Fruit fly (Drosophila melanogaster): Measurements from ENCODE around the gene CG11600.

CG11600 gene

DNA sequence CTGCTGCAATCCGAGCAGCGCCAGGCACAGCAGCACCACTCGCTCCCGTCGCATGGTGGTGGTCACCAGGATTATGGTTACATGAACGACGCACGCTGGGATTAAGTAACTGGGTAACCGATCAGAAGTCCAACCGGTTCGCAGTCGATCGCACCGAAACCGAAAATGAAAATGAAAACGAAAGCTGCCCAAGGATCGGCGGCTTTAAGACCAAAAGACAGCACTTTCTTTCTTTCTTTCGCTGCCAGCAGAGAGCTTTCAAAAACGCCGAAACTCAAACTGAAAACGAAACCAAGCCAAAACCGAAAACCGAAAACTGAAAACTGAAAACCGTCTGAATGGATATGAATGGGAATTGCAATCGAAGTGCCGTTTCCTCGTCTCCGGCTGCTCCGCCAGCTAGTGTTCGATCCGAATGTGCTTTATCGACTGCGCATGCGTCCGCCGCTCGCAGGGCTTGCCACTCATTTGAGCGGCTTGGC lies 5.8 kb downstream of the CG11600 start, which contains the start of gene CG6753:
CG6753 (minus strand) TSS at position 432 of the 482 bp plus-strand sequence.
- TF ChIP-seq noc (tag; optimal IDR thresholded peaks at IDR 0.05), result no peak

DNA sequence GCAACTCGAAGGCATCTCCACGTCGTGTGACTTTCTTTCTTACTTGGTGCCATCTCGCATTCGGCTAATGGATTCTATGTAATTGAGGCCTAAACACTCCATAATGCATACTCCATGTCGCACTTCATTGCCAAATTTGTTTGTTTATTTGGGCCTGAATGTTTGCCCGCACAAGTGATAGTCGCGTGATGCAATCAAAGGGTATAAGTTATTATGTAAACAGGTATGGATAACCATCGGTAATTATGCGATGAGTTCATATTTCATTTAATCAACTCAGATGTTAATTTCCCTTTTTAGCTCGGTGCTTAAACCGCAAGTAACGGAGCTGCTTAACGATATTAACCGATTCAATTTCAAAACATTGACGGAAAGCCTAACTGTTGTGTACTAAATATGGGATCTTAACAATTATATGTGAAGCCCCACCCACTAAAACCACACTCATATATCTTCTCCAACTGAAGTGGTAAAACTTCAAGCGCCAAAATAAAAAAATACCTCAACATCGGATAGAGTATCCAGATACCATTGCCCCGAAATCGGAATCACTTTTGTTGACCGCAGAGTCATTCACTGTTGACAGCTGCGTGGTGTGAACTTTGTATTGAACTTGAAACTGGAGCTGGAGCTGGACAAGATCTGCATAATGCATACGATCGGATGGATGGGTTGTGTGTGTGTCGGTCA lies 8.4 kb downstream of the CG11600 start:
- no peak for TF ChIP-seq noc (tag; optimal IDR thresholded peaks at IDR 0.05)

DNA sequence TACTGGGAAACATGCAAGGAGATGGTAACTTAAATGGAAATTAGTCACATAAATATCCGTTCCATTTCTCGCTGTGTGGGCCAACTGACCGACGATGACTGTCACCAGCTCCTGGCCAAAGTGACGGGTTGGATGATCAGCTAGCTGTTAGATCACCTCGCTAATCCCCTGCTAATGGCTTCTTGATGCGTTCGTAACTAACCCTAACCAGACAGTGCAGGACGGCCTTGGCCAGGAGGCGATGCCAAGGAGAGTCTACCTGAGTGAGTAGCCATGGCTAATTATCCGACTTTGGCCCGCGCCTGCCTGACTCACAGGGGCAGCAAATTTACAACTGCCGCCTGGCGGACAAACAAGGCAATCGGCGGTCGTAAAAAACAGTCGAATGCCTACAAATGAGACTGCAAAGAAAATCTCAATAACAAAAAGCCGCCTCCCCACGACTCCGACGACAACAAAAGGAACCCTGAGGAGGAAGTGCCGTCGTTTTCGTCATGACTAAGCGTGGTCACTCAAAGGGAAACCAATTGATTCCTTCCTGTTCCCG lies 9.5 kb downstream of the CG11600 start:
- no peak for TF ChIP-seq noc (tag; optimal IDR thresholded peaks at IDR 0.05)

DNA sequence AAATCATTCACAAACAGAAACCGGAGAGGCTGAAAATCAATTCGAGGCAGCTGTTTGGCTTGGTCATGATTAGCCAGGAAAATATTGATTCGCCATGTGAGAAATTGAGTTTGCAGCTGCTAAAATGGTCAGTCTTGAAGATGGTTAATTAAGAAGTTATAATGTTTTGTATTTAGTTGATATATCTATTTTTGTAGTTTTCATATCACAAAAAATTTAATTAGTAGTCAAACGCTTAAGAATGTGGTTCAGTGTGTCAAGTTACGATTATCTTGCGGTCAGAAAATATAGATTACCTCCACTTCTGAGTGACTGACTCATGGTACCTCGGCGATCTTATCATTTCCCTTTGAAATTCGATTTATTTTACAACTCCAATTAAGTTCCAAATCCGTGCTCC lies 10.6 kb downstream of the CG11600 start:
- no peak for TF ChIP-seq noc (tag; optimal IDR thresholded peaks at IDR 0.05)

DNA sequence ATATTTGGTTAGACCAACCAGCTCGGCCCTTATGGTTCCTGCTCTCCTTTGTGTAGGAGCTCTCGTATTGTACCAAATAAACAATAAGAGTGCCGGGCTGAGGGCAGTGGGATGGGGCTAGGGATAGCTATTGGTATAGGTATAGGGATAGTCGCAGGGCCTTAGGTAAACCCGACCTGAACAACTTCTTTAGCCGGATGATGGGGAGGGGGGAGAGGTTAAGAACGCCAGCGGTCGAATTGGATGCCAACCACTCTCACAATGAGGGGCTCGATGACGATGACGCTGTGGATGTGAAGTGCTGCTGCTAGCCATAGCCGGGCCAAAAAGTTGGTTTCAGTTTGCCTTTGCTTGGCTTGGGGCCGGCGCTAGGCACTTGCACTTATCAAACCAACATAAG lies 11.0 kb downstream of the CG11600 start:
- no peak for TF ChIP-seq noc (tag; optimal IDR thresholded peaks at IDR 0.05)

DNA sequence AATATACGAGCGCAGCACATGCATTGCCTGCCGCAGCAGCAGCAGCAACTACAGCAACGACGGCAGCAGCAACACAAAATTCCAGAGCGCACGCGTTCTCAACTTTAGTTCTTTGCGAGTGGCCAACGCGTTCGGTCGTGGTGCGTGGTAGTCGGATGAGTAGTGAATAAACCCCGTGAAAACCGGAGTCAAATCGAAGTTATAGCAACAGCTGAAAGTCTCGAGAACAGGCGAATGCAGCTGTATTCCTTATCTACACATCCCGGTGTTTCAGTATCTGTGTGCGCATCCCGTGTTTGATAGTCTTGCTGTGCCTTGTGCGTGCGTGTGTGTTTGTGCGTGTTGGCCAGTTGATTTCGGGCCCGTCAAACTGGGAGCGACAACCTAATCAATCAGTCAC lies 11.6 kb downstream of the CG11600 start, which contains the start of gene Dtg:
Dtg (plus strand) TSS at position 105 of the 400 bp plus-strand sequence.
- no peak for TF ChIP-seq noc (tag; optimal IDR thresholded peaks at IDR 0.05)

DNA sequence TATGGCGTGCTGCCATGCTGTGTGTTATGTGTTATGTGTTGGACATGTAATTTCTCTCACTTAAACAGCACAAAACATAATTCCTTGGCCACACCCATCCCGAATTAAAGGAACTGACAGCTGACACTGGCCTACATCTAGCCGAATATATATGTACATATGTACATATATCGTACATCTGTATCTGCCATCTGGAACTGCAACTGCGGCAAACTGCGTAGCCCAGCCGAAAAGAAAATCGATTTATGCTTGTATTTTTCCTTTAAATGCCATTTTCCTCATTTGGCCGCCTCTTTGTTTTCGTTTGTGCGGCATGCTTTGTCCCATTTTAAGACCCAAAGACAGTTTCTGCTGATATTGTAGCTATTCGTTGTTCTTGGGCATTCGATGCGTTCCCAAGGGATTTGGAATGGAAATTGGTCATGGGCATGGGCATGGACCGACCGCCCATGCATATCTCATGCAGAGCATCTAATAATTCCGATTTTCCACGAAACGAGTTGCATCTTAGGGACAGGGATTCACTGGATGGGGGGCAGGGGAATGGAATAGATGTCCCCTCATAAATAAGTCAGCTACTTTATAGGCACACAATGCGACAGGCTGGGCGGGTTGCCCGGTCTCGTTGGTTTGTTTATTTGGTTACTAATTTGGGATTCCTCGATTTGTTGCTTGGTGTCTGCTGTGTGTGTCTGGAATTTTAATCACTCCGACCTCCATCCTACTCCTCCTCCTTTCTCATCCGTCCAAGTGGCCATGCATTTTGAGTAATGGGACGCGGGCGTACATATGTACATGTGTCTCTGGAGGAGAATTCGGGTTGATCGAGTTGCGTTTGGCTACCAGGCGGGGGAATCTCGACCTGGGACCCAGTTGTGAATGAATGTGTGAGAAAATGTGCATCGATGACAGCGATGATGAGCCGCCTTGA lies 13.0 kb downstream of the CG11600 start:
- TF ChIP-seq noc (tag; optimal IDR thresholded peaks at IDR 0.05), result no peak

DNA sequence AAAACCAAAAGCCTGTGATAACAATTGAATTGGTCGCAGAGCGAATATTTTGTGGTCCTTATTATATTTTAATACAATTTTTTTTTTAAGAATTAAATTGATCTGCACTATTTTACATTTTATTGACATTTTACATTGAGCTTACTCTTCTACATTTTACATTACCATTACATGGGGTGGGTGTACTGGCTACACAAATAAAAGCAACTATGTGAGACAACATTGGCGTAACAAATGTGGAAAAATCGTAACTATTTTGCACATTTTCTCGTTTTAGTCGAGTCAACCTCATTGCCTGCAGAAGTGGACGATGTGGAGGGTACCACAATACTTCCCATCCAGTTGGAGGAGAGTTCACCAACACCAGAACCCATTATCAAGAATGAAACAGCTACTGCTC lies 14.2 kb downstream of the CG11600 start:
- no peak for TF ChIP-seq noc (tag; optimal IDR thresholded peaks at IDR 0.05)

DNA sequence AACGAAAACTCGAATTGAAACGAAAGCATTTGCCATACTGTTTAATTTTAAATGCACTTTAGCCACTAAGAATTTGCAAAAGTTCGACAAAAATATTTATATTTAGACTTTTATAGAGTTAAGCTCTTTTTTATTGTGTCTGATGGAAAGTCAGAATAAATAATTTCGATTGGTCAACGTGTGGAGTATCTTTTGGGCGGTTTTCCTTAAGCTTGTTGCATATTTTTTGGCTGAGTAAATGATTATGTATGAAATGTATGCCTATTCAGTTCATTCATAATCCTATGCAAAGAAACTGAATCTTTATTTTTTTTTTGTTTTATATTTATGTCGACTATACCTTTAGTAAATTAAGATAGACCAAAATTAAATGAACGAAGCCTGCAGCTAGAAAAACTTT lies 16.4 kb downstream of the CG11600 start:
- TF ChIP-seq noc (tag; optimal IDR thresholded peaks at IDR 0.05), result no peak

DNA sequence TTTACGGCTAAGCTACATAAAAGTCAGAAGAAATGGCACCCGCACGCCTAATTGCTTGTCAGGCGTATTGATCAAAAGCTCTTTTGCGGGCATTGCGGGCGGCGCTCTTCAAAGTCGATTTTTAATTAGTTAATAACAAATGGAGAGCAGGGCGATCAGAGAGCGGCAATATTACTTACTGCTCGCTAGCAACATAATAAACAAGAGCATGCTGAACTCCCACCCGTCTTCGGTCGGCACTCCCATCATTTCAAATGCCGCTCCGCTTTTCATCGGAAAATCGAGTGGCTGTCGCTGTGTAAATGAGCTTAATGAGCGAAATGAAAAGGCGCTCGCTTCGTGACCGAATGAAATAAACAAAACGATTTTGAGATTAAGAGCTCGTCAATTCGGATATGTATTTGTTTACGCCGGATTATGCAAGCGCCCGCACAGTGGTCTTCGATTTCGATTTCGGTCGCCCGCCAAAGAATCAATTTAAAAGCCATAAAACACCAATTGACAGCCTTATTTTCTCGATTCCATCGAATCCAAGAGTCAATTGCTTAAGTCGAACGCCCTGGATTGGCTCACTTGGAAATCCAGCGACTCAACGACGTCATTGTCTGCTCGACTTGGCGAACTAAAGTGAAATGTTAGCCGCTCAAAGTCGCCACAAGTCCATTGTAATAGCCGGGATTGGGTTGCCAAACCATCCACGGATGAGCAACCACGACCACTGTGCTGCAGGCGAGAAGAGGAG lies 17.3 kb downstream of the CG11600 start:
- TF ChIP-seq noc (tag; optimal IDR thresholded peaks at IDR 0.05), result peak; percentile 67

DNA sequence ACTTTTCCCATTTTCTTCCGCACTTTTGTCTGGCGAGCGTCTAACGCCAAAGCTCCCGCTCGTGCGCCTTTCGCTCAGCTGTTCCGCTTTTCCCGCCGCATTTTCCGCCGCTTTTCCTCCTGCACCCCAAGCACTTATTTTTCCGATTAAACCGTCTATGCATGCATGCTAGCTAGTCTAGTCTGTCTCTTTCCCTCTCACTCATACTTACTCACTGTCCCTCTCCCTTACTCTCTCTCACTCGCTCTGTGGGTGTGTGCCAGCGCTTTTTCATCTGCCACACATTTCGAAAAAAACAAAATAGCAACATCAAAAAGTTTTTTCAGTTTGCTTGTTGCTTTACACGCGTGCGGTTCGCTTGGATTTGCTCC lies 17.9 kb downstream of the CG11600 start, which contains the start of gene CG6225:
CG6225 (plus strand) TSS at position 325 of the 371 bp plus-strand sequence.
- TF ChIP-seq noc (tag; optimal IDR thresholded peaks at IDR 0.05), result no peak

DNA sequence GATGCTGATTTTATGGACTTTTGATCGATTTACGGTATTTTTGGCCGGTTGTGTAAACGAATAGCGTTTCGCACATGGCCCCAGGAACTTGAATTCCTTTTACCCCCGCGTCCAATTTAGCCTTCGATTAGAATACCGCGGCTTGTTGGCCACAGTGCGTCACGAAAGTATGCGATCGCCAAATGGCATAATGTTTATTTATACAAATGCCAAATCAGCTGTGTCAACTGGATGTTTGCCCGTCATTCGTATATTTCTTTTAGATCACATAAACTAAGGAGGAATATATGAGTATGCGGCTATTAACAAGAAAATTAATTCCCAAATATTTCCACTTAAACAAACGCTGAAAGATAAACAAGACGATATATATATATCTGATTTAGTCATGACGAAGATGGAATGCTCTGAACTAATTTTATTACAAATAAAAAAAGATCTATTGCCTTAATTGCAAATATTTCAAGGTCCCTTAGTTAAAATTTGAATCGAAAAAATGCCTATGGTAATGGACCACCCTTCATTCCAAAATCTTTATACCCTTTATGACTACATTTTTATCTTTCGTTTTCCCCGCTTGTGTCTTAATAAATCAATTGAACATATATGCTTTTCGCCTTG lies 20.7 kb downstream of the CG11600 start:
- TF ChIP-seq noc (tag; optimal IDR thresholded peaks at IDR 0.05), result peak; percentile 9

DNA sequence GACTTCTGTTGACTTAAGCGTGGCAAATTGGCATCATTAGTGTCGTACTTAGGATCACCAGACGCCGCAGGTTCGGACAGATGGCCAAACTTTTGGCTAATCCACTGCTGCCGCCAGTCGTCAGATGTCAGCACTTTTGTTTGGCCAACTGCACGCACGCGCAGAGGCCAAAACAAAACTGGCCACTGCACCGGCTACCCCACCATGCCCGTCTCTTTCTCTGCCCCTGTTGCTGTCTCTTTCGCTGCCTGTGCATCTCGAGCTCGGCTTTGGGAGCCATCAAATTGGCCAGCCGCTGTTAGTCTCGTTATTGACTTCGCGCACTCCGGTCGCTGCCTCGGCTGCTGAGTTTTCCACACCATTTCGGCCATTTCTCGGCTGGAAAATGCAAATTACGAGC lies 26.2 kb downstream of the CG11600 start, which contains the start of gene CG14395:
CG14395 (plus strand) TSS at position 301 of the 400 bp plus-strand sequence.
- TF ChIP-seq noc (tag; optimal IDR thresholded peaks at IDR 0.05), result no peak

DNA sequence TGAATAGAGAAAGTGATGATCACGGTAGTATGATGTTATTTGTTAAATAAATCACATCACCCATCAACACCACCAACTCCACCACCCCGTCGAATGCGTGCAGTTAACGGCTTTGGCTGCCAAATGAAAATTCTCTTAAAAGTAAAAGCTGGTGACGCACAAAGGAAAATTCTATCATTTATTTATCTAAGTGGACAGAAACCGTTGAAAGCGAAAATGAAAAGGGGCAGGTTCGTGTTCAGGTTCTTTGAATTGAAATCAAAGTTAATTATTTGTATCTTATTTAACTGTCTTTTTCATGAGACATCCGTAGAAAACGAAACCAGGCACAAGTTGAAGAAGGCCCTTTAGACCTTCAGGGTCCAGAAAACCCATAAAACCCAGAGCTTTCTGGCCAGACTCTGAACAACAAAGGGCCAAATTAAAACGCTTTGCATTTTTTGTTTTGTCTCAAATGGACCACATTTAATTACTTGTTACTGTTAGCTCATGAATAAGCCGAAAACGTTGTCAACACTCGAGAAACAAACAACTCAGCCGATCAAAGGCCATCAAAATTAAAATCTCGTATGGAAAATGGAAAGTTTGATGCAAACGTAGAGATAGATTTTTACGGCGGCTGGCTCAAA lies 30.0 kb downstream of the CG11600 start:
- TF ChIP-seq noc (tag; optimal IDR thresholded peaks at IDR 0.05), result no peak
